Fruit fly (Drosophila melanogaster) whole organism, embryonic: ENCODE data around the gene CG9626.

Experiments used
- B-H1 ChIP-seq: fragments of 200-800 bp; sonication (Bioruptor generic); IDR thresholded peaks from 3 replicates; pipeline ENCODE4 v1.3.6; 2022; ENCODE audit warnings: missing biosample characterization, missing genetic modification characterization
- CG10654 ChIP-seq: fragments of 200-800 bp; sonication (Bioruptor generic); optimal IDR thresholded peaks from 2 replicates; lab custom pipeline; 2016; ENCODE audit warnings: missing biosample characterization, missing genetic modification characterization
- CG1233 ChIP-seq: fragments of 200-800 bp; sonication (Bioruptor generic); optimal IDR thresholded peaks from 4 replicates; lab custom pipeline; 2018; ENCODE audit warnings: missing biosample characterization, mild to moderate bottlenecking, missing genetic modification characterization
- CG12391 ChIP-seq: fragments of 200-800 bp; sonication (Bioruptor generic); optimal IDR thresholded peaks from 3 replicates; lab custom pipeline; 2018; ENCODE audit warnings: missing biosample characterization, mild to moderate bottlenecking, missing genetic modification characterization, moderate library complexity
- CG12659 ChIP-seq: fragments of 200-800 bp; sonication (Bioruptor generic); optimal IDR thresholded peaks from 3 replicates; lab custom pipeline; 2017; ENCODE audit warnings: mild to moderate bottlenecking, missing biosample characterization, missing genetic modification reagents, missing genetic modification characterization
- CG13296 ChIP-seq: fragments of 200-800 bp; sonication (Bioruptor generic); optimal IDR thresholded peaks from 3 replicates; lab custom pipeline; 2018; ENCODE audit warnings: missing biosample characterization, mild to moderate bottlenecking, missing genetic modification characterization
- CG14860 ChIP-seq: fragments of 200-800 bp; sonication (Bioruptor generic); IDR thresholded peaks from 3 replicates; pipeline ENCODE4 v1.3.6; 2022; ENCODE audit warnings: missing biosample characterization, missing genetic modification characterization; ENCODE audit not compliant: partially characterized antibody
- CG15479 ChIP-seq: fragments of 200-800 bp; sonication (Bioruptor generic); optimal IDR thresholded peaks from 3 replicates; lab custom pipeline; 2019; ENCODE audit warnings: missing biosample characterization, mild to moderate bottlenecking, missing genetic modification characterization, moderate library complexity
- CG15601 ChIP-seq: fragments of 200-800 bp; sonication (Bioruptor generic); optimal IDR thresholded peaks from 3 replicates; lab custom pipeline; 2019; ENCODE audit warnings: missing biosample characterization, mild to moderate bottlenecking, missing genetic modification characterization, moderate library complexity
- CG16779 ChIP-seq: fragments of 200-800 bp; sonication (Bioruptor generic); IDR thresholded peaks from 2 replicates; pipeline ENCODE4 v1.3.6; 2022; ENCODE audit warnings: missing biosample characterization, missing genetic modification characterization
- CG1832 ChIP-seq: fragments of 200-800 bp; sonication (Bioruptor generic); optimal IDR thresholded peaks from 2 replicates; lab custom pipeline; 2017; ENCODE audit warnings: missing biosample characterization, mild to moderate bottlenecking, missing genetic modification characterization, inconsistent platforms
- CG2116 ChIP-seq: fragments of 200-800 bp; sonication (Bioruptor generic); optimal IDR thresholded peaks from 3 replicates; lab custom pipeline; 2018; ENCODE audit warnings: missing biosample characterization, mild to moderate bottlenecking, missing genetic modification characterization
- CG2199 ChIP-seq: fragments of 200-800 bp; sonication (Bioruptor generic); IDR thresholded peaks from 3 replicates; pipeline ENCODE4 v1.3.6; 2022; ENCODE audit warnings: missing biosample characterization, missing genetic modification characterization
- CG30403 ChIP-seq: fragments of 200-800 bp; sonication (Bioruptor generic); optimal IDR thresholded peaks from 3 replicates; lab custom pipeline; 2016; ENCODE audit warnings: missing biosample characterization, missing genetic modification characterization
- CG3065 ChIP-seq: fragments of 200-800 bp; sonication (Bioruptor generic); optimal IDR thresholded peaks from 2 replicates; lab custom pipeline; 2016; ENCODE audit warnings: missing biosample characterization, missing genetic modification characterization
- CG32767 ChIP-seq: fragments of 200-800 bp; sonication (Bioruptor generic); IDR thresholded peaks from 2 replicates; pipeline ENCODE4 v1.3.6; 2022; ENCODE audit warnings: missing biosample characterization, missing genetic modification characterization
- CG33213 ChIP-seq: fragments of 200-800 bp; sonication (Bioruptor generic); optimal IDR thresholded peaks from 3 replicates; lab custom pipeline; 2016; ENCODE audit warnings: missing biosample characterization, missing genetic modification characterization
- CG5245 ChIP-seq: fragments of 200-800 bp; sonication (Bioruptor generic); optimal IDR thresholded peaks from 3 replicates; lab custom pipeline; 2016; ENCODE audit warnings: missing biosample characterization, missing genetic modification characterization
- Deaf1 ChIP-seq: fragments of 200-800 bp; optimal IDR thresholded peaks from 3 replicates; lab custom pipeline; 2019; ENCODE audit warnings: missing biosample characterization, mild to moderate bottlenecking, missing genetic modification characterization, moderate library complexity
- Dip2 ChIP-seq: fragments of 200-800 bp; sonication (Bioruptor generic); IDR thresholded peaks from 2 replicates; pipeline ENCODE4 v1.3.6; 2022; ENCODE audit warnings: missing biosample characterization, missing genetic modification characterization
- Fer2 ChIP-seq: fragments of 200-800 bp; sonication (Bioruptor generic); optimal IDR thresholded peaks from 2 replicates; lab custom pipeline; 2018; ENCODE audit warnings: missing biosample characterization, mild to moderate bottlenecking, missing genetic modification characterization, moderate library complexity
- Gsc ChIP-seq: fragments of 200-800 bp; sonication (Bioruptor generic); IDR thresholded peaks from 2 replicates; pipeline ENCODE4 v1.3.6; 2022; ENCODE audit warnings: missing biosample characterization, missing genetic modification characterization
- Hmx ChIP-seq: fragments of 200-800 bp; sonication (Bioruptor generic); optimal IDR thresholded peaks from 2 replicates; lab custom pipeline; 2016; ENCODE audit warnings: missing biosample characterization, missing genetic modification characterization
- Hsf ChIP-seq: fragments of 200-800 bp; sonication (Bioruptor generic); optimal IDR thresholded peaks from 3 replicates; lab custom pipeline; 2016; ENCODE audit warnings: missing biosample characterization, missing genetic modification characterization
- Mrtf ChIP-seq: fragments of 200-800 bp; sonication (Bioruptor generic); IDR thresholded peaks from 3 replicates; pipeline ENCODE4 v1.3.6; 2022; ENCODE audit warnings: missing biosample characterization, missing genetic modification characterization
- Oli ChIP-seq: fragments of 200-800 bp; sonication (Bioruptor generic); optimal IDR thresholded peaks from 2 replicates; lab custom pipeline; 2018; ENCODE audit warnings: missing biosample characterization, mild to moderate bottlenecking, missing genetic modification characterization, moderate library complexity
- Optix ChIP-seq: fragments of 200-800 bp; sonication (Bioruptor generic); IDR thresholded peaks from 3 replicates; pipeline ENCODE4 v1.3.6; 2022; ENCODE audit warnings: missing biosample characterization, missing genetic modification characterization
- corto ChIP-seq: fragments of 200-800 bp; sonication (Bioruptor generic); optimal IDR thresholded peaks from 2 replicates; lab custom pipeline; 2016; ENCODE audit warnings: missing biosample characterization, mild to moderate bottlenecking, missing genetic modification characterization, moderate library complexity
- gem ChIP-seq: fragments of 200-800 bp; sonication (Bioruptor generic); optimal IDR thresholded peaks from 2 replicates; lab custom pipeline; 2019; ENCODE audit warnings: missing biosample characterization, mild to moderate bottlenecking, missing genetic modification characterization, moderate library complexity
- gro ChIP-seq: fragments of 200-800 bp; sonication (Bioruptor generic); optimal IDR thresholded peaks from 2 replicates; lab custom pipeline; 2016; ENCODE audit warnings: missing biosample characterization, missing genetic modification characterization
- gt ChIP-seq: fragments of 200-800 bp; sonication (Bioruptor generic); IDR thresholded peaks from 2 replicates; pipeline ENCODE4 v1.3.6; 2022; ENCODE audit warnings: missing biosample characterization, missing genetic modification characterization
- hth ChIP-seq: fragments of >200 bp; optimal IDR thresholded peaks from 2 replicates; lab custom pipeline; 2017; ENCODE audit warnings: inconsistent platforms
- klu ChIP-seq: fragments of 200-800 bp; sonication (Bioruptor generic); IDR thresholded peaks from 2 replicates; pipeline ENCODE4 v1.3.6; 2022; ENCODE audit warnings: missing biosample characterization, missing genetic modification characterization
- maf-S ChIP-seq: fragments of 200-800 bp; sonication (Bioruptor generic); optimal IDR thresholded peaks from 2 replicates; lab custom pipeline; 2016; ENCODE audit warnings: missing biosample characterization, missing genetic modification characterization
- mam ChIP-seq: fragments of 200-800 bp; sonication (Bioruptor generic); optimal IDR thresholded peaks from 3 replicates; lab custom pipeline; 2016; ENCODE audit warnings: missing biosample characterization, missing genetic modification characterization
- nau ChIP-seq: fragments of 200-800 bp; sonication (Bioruptor generic); optimal IDR thresholded peaks from 3 replicates; lab custom pipeline; 2017; ENCODE audit warnings: missing biosample characterization, mild to moderate bottlenecking, missing genetic modification characterization, missing genetic modification reagents
- nmo ChIP-seq: fragments of 200-800 bp; sonication (Bioruptor generic); optimal IDR thresholded peaks from 2 replicates; lab custom pipeline; 2018; ENCODE audit warnings: missing biosample characterization, mild to moderate bottlenecking, missing genetic modification characterization, moderate library complexity
- onecut ChIP-seq: fragments of 200-800 bp; sonication (Bioruptor generic); IDR thresholded peaks from 2 replicates; pipeline ENCODE4 v1.3.6; 2022; ENCODE audit warnings: missing biosample characterization, missing genetic modification characterization
- pb ChIP-seq: fragments of 200-800 bp; sonication (Bioruptor generic); optimal IDR thresholded peaks from 3 replicates; lab custom pipeline; 2016; ENCODE audit warnings: missing biosample characterization, missing genetic modification characterization
- peb ChIP-seq: fragments of 200-800 bp; sonication (Bioruptor generic); IDR thresholded peaks from 2 replicates; pipeline ENCODE4 v1.3.6; 2022; ENCODE audit warnings: missing biosample characterization, missing genetic modification characterization
- rib ChIP-seq: fragments of 200-800 bp; sonication (Bioruptor generic); IDR thresholded peaks from 2 replicates; pipeline ENCODE4 v1.3.6; 2022; ENCODE audit warnings: missing biosample characterization, missing genetic modification characterization
- row ChIP-seq: fragments of 200-800 bp; sonication (Bioruptor generic); IDR thresholded peaks from 3 replicates; pipeline ENCODE4 v1.3.6; 2022; ENCODE audit warnings: missing biosample characterization, missing genetic modification characterization
- slp2 ChIP-seq: fragments of 200-800 bp; sonication (Bioruptor generic); optimal IDR thresholded peaks from 2 replicates; lab custom pipeline; 2016; ENCODE audit warnings: missing biosample characterization, missing genetic modification characterization
- so ChIP-seq: fragments of 200-800 bp; sonication (Bioruptor generic); IDR thresholded peaks from 3 replicates; pipeline ENCODE4 v1.3.6; 2022; ENCODE audit warnings: missing biosample characterization, missing genetic modification characterization
- sqz ChIP-seq: fragments of 200-800 bp; sonication (Bioruptor generic); optimal IDR thresholded peaks from 3 replicates; lab custom pipeline; 2018; ENCODE audit warnings: missing biosample characterization, mild to moderate bottlenecking, missing genetic modification characterization
- toy ChIP-seq: fragments of 200-800 bp; sonication (Bioruptor generic); IDR thresholded peaks from 2 replicates; pipeline ENCODE4 v1.3.6; 2022; ENCODE audit warnings: missing biosample characterization, missing genetic modification characterization
- vvl ChIP-seq: fragments of 200-800 bp; sonication (Bioruptor generic); IDR thresholded peaks from 2 replicates; pipeline ENCODE4 v1.3.6; 2022; ENCODE audit warnings: missing biosample characterization, missing genetic modification characterization
- wdn ChIP-seq: fragments of 200-800 bp; sonication (Bioruptor generic); IDR thresholded peaks from 2 replicates; pipeline ENCODE4 v1.3.6; 2022; ENCODE audit warnings: missing biosample characterization, missing genetic modification characterization
- zen2 ChIP-seq: fragments of 200-800 bp; sonication (Bioruptor generic); IDR thresholded peaks from 3 replicates; pipeline ENCODE4 v1.3.6; 2022; ENCODE audit warnings: missing biosample characterization, missing genetic modification characterization; ENCODE audit not compliant: partially characterized antibody
- zfh2 ChIP-seq: fragments of 200-800 bp; sonication (Bioruptor generic); optimal IDR thresholded peaks from 2 replicates; lab custom pipeline; 2016; ENCODE audit warnings: missing biosample characterization, missing genetic modification characterization

Gene CG9626

dm6 chr3R:8333768-8334470 lies 33.1 kb upstream of the CG9626 start, which contains the start of gene Poxm (continued):
- TF ChIP-seq slp2 (peak; percentile 64), CG32767 (peak; percentile 82; the same call in 1 of the 2 replicates), CG3065 (GFP tag; lab: Kevin White, UChicago) (peak; percentile 69), Deaf1 (peak; percentile 56), row (GFP tag; lab: Robert Waterston, UW) (peak; percentile 92), CG2199 (GFP tag; lab: Robert Waterston, UW) (0 out of 3 replicates have a peak, but pooled peaks have one; percentile 10), zfh2 (GFP tag; lab: Kevin White, UChicago) (peak; percentile 43), CG5245 (GFP tag; lab: Kevin White, UChicago) (peak; percentile 87), toy (GFP tag; lab: Robert Waterston, UW) (no peak), CG2116 (GFP tag; lab: Kevin White, UChicago) (peak; percentile 40), klu (GFP tag; lab: Robert Waterston, UW) (peak; percentile 84), Oli (tag; lab: Kevin White, UChicago) (peak; percentile 95), peb (peak; percentile 73), Optix (peak; percentile 76; the same call in 2 of the 3 replicates), CG12659 (GFP tag; lab: Kevin White, UChicago) (peak; percentile 92), Hsf (GFP tag; lab: Kevin White, UChicago) (peak; percentile 82), nau (GFP tag; lab: Kevin White, UChicago) (peak; percentile 78), CG1832 (GFP tag; lab: Kevin White, UChicago) (peak; percentile 34), Dip2 (GFP tag; lab: Robert Waterston, UW) (peak; percentile 53), sqz (GFP tag; lab: Kevin White, UChicago) (peak; percentile 90), Mrtf (GFP tag; lab: Robert Waterston, UW) (peak; percentile 85; the same call in 2 of the 3 replicates), CG15601 (tag; lab: Kevin White, UChicago) (peak; percentile 89), CG1233 (GFP tag; lab: Kevin White, UChicago) (peak; percentile 89), wdn (GFP tag; lab: Robert Waterston, UW) (peak; percentile 47; the same call in 1 of the 2 replicates), CG12391 (peak; percentile 92), gro (GFP tag; lab: Kevin White, UChicago) (no peak), hth (peak; percentile 46), maf-S (GFP tag; lab: Kevin White, UChicago) (peak; percentile 21), zen2 (GFP tag; lab: Robert Waterston, UW) (no peak), Hmx (GFP tag; lab: Kevin White, UChicago) (peak; percentile 30), nmo (GFP tag; lab: Kevin White, UChicago) (peak; percentile 98), so (GFP tag; lab: Robert Waterston, UW) (peak; percentile 64; the same call in 1 of the 3 replicates), gt (peak; percentile 83), onecut (peak; percentile 74), corto (peak; percentile 0), Gsc (peak; percentile 86), CG10654 (peak; percentile 87), rib (no peak), B-H1 (GFP tag; lab: Robert Waterston, UW) (peak; percentile 81; the same call in 2 of the 3 replicates), CG16779 (GFP tag; lab: Robert Waterston, UW) (no peak), CG33213 (GFP tag; lab: Kevin White, UChicago) (peak; percentile 21), vvl (GFP tag; lab: Robert Waterston, UW) (peak; percentile 89), gem (tag; lab: Kevin White, UChicago) (peak; percentile 97), pb (GFP tag; lab: Kevin White, UChicago) (no peak), CG13296 (GFP tag; lab: Kevin White, UChicago) (peak; percentile 80), CG14860 (GFP tag; lab: Robert Waterston, UW) (no peak), mam (peak; percentile 60), Fer2 (peak; percentile 75), CG15479 (GFP tag; lab: Kevin White, UChicago) (no peak), CG30403 (GFP tag; lab: Kevin White, UChicago) (peak; percentile 95)
